Worm (Caenorhabditis elegans): Measurements from ENCODE around the gene mff-1.
A peak's percentile ranks its signal among the peaks of the same experiment; 100 is the strongest.

Gene mff-1

DNA sequence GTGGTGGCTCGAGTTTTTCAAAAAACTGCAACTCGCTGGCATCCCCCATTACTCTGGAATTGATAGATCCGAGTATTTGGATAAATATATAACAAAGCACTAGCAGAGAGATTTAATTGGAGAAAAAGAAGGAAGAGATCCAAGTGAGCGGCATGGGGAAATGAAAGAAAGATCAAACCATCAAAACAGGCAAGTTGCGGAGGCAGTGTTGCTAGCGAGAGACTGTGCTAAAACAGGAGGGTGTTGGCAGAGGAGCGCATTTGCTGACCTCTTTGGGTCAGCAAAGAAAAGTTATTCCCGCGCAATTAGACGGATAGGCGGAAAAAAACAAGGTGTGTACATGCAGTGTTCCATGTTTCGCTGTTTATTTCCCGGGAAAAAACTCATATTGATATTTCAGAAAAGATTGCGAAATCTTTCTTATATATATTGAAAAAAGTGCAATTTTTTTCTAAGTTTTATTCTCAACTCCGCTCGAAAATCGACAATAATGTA lies 11.4 kb downstream of the mff-1 start, which contains the start of gene ppk-3:
Gene ppk-3 (minus strand): TSS at position 51 of the 495 bp plus-strand sequence.
- peak; percentile 6 for TF ChIP-seq lsy-12 (tag; optimal IDR thresholded peaks at IDR 0.05)
- no peak for TF ChIP-seq ceh-16 (tag; optimal IDR thresholded peaks at IDR 0.05)
- peak; percentile 20 for TF ChIP-seq elt-2 (tag; optimal IDR thresholded peaks at IDR 0.05)
- TF ChIP-seq pha-4 (tag; optimal IDR thresholded peaks at IDR 0.05), result peak; percentile 87
- TF ChIP-seq pqm-1 (tag; optimal IDR thresholded peaks at IDR 0.05), result peak; percentile 40
- TF ChIP-seq nhr-76 (tag; optimal IDR thresholded peaks at IDR 0.05), result no peak
- TF ChIP-seq jun-1 (tag; optimal IDR thresholded peaks at IDR 0.05), result peak; percentile 61
- TF ChIP-seq hmg-11 (tag; optimal IDR thresholded peaks at IDR 0.05), result peak; percentile 70
- TF ChIP-seq lin-15B (tag; optimal IDR thresholded peaks at IDR 0.05), result peak; percentile 81
- peak; percentile 96 for TF ChIP-seq nhr-23 (tag; optimal IDR thresholded peaks at IDR 0.05)
- no peak for TF ChIP-seq fkh-2 (tag; optimal IDR thresholded peaks at IDR 0.05)
- peak; percentile 35 for TF ChIP-seq tbx-2 (tag; optimal IDR thresholded peaks at IDR 0.05)
- TF ChIP-seq mdl-1 (tag; optimal IDR thresholded peaks at IDR 0.05), result no peak
- no peak for TF ChIP-seq fos-1 (tag; optimal IDR thresholded peaks at IDR 0.05)
- peak; percentile 52 for TF ChIP-seq R02D3.7 (tag; optimal IDR thresholded peaks at IDR 0.05)
- TF ChIP-seq lin-39 (tag; optimal IDR thresholded peaks at IDR 0.05), result peak; percentile 68
- peak; percentile 86 for TF ChIP-seq nhr-43 (tag; optimal IDR thresholded peaks at IDR 0.05; ENCODE audit: poor library complexity, severe bottlenecking)
- TF ChIP-seq ztf-4 (tag; optimal IDR thresholded peaks at IDR 0.05), result no peak
- peak; percentile 55 for TF ChIP-seq ceh-28 (tag; optimal IDR thresholded peaks at IDR 0.05)
- TF ChIP-seq egl-5 (tag; optimal IDR thresholded peaks at IDR 0.05), result no peak
- TF ChIP-seq nhr-67 (tag; optimal IDR thresholded peaks at IDR 0.05), result no peak
- no peak for TF ChIP-seq egl-27 (tag; optimal IDR thresholded peaks at IDR 0.05)
- peak in 1 of 3 experiments; percentile 24 for TF ChIP-seq elt-3 (tag; optimal IDR thresholded peaks at IDR 0.05)
- no peak for TF ChIP-seq aly-2 (tag; optimal IDR thresholded peaks at IDR 0.05)
- TF ChIP-seq nhr-25 (tag; optimal IDR thresholded peaks at IDR 0.05), result peak; percentile 94
- TF ChIP-seq nhr-77 (tag; optimal IDR thresholded peaks at IDR 0.05), result no peak
- TF ChIP-seq elt-1 (tag; optimal IDR thresholded peaks at IDR 0.05), result peak; percentile 61
- peak; percentile 4 for TF ChIP-seq ceh-82 (tag; optimal IDR thresholded peaks at IDR 0.05)
- TF ChIP-seq ama-1 (optimal IDR thresholded peaks at IDR 0.05), result no peak
- no peak for TF ChIP-seq snpc-4 (tag; optimal IDR thresholded peaks at IDR 0.05)
- no peak for TF ChIP-seq zag-1 (tag; optimal IDR thresholded peaks at IDR 0.05)

DNA sequence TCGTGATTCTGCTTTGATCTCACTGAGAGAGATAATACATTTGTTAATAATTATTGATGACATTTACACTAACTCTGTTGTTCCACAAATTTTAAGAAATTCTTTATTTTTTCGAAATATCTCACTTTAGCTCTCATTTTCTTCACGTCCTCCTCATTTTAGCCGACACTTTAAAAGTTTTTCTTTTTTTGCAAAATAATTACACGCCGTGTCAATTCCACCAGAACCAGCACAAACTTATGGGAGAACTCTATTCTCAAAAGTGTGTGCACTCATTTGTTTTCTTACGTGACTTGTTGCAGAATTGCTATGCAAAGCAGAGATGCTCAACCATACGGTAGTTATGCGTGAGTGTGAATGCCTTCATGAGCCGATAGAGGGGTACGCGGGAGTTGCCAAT lies 21.9 kb downstream of the mff-1 start, which contains the start of gene frpr-2:
Gene frpr-2 (plus strand): TSS at position 301 of the 400 bp plus-strand sequence.
- no peak for TF ChIP-seq zag-1 (tag; optimal IDR thresholded peaks at IDR 0.05)
- no peak for TF ChIP-seq ceh-16 (tag; optimal IDR thresholded peaks at IDR 0.05)
- TF ChIP-seq elt-1 (tag; optimal IDR thresholded peaks at IDR 0.05), result no peak
- TF ChIP-seq nhr-25 (tag; optimal IDR thresholded peaks at IDR 0.05), result no peak
- TF ChIP-seq sea-2 (GFP tag; optimal IDR thresholded peaks at IDR 0.05), result no peak
- TF ChIP-seq nhr-43 (tag; optimal IDR thresholded peaks at IDR 0.05; ENCODE audit: poor library complexity, severe bottlenecking), result no peak
- no peak for TF ChIP-seq nhr-67 (tag; optimal IDR thresholded peaks at IDR 0.05)
- no peak for TF ChIP-seq ceh-82 (tag; optimal IDR thresholded peaks at IDR 0.05)
- TF ChIP-seq skn-1 (tag; optimal IDR thresholded peaks at IDR 0.05), result no peak
- no peak for TF ChIP-seq unc-62 (GFP tag; optimal IDR thresholded peaks at IDR 0.05)
- TF ChIP-seq elt-2 (tag; optimal IDR thresholded peaks at IDR 0.05), result no peak

- TF ChIP-seq fkh-10 (GFP tag; optimal IDR thresholded peaks at IDR 0.05) (peak; percentile 76), pqm-1 (tag; optimal IDR thresholded peaks at IDR 0.05) (no peak)
Measured at ce11 chrX:12958897-12959296, 28.1 kb downstream of the mff-1 start.

ce11 chrX:12951175-12951574 lies 35.8 kb downstream of the mff-1 start:
- TF ChIP-seq fkh-2 (tag; optimal IDR thresholded peaks at IDR 0.05) (no peak), elt-1 (tag; optimal IDR thresholded peaks at IDR 0.05) (no peak), ceh-16 (tag; optimal IDR thresholded peaks at IDR 0.05) (no peak), pha-4 (tag; optimal IDR thresholded peaks at IDR 0.05) (no peak), zag-1 (tag; optimal IDR thresholded peaks at IDR 0.05) (no peak), nhr-28 (tag; optimal IDR thresholded peaks at IDR 0.05) (no peak), nhr-67 (tag; optimal IDR thresholded peaks at IDR 0.05) (no peak), ztf-4 (tag; optimal IDR thresholded peaks at IDR 0.05) (no peak)

Data from whole organism, L3 larva.